Fruit fly (Drosophila melanogaster) whole organism, pupa: ENCODE measurements around the gene CG33333.
"Not testable (repeated sequence)": the region's sequence is repeated elsewhere in the genome, so short reads cannot be mapped to it uniquely, and the experiment has no call there.

Experiments used
- CG10348 ChIP-seq: fragments of 200-800 bp; sonication (Bioruptor generic); IDR thresholded peaks from 2 replicates; pipeline ENCODE4 v1.3.6; 2022; ENCODE audit warnings: missing biosample characterization, missing genetic modification characterization
- CG15710 ChIP-seq: fragments of 200-800 bp; sonication (Bioruptor generic); optimal IDR thresholded peaks from 2 replicates; lab custom pipeline; 2018; ENCODE audit warnings: missing biosample characterization, mild to moderate bottlenecking, missing genetic modification characterization, moderate library complexity
- D1 ChIP-seq: fragments of 200-800 bp; sonication (Bioruptor generic); optimal IDR thresholded peaks from 2 replicates; lab custom pipeline; 2018; ENCODE audit warnings: missing biosample characterization, mild to moderate bottlenecking, missing genetic modification characterization, moderate library complexity

The CG33333 gene

DNA sequence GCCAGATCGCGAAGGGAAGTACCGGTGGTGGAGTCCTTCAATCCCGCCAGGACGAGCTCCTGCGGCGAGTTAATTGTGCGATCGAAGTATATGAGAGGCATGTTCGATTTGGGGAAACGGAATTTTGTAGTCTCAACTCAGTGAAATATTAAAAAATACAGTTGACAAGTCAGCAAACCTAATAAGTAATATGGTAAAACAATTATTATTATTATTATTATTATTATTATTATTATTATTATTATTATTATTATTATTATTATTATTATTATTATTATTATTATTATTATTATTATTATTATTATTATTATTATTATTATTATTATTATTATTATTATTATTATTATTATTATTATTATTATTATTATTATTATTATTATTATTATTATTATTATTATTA is 39.4 kb downstream of the CG33333 start, which contains the start of gene CG14330:
TSS of gene CG14330 (minus strand) at position 101 of the 400 bp plus-strand sequence.
- TF ChIP-seq D1; CG10348; CG15710 (tag; lab: Kevin White, UChicago): not testable (repeated sequence)
